Worm (Caenorhabditis elegans): ENCODE measurements around the gene K09C4.1.

K09C4.1 gene

DNA sequence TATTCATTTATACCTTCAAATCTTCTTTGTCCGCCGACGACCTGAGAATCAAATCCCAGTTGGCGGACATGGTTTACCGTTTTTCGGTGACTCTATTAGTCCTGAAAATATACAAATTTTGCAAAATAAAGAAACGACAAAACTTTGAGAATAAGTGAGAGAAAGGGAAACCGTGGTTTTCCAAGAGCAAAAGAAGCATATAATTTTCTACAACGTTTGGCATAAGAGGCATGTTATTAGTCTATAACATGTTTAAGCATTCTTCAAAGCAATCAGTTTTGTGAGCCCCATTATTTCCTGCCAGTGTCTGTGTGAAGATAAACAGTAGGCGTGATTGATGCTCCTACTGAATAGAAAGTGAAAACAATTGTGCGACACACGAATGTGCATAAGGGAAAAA, 18.6 kb upstream of the K09C4.1 start, which contains the start of gene K09C4.10:
Gene K09C4.10 (minus strand): TSS at position 101 of the 400 bp plus-strand sequence.
- no peak for TF ChIP-seq hlh-12 (tag; optimal IDR thresholded peaks at IDR 0.05)
- TF ChIP-seq lin-40 (tag; optimal IDR thresholded peaks at IDR 0.05), result no peak
- no peak for TF ChIP-seq hmg-20 (GFP tag; IDR thresholded peaks at IDR 0.05)
- no peak for TF ChIP-seq repo-1 (tag; optimal IDR thresholded peaks at IDR 0.05)
- no peak for TF ChIP-seq attf-3 (GFP tag; conservative IDR thresholded peaks at IDR 0.05)
- no peak for TF ChIP-seq hsf-1 (GFP tag; IDR thresholded peaks at IDR 0.05)

ce11 chrX:3282306-3282705, 16.4 kb upstream of the K09C4.1 start, which contains the start of gene K09C4.5:
Gene K09C4.5, plus strand, starts transcription at chrX:3282631.
- TF ChIP-seq athp-1 (tag; optimal IDR thresholded peaks at IDR 0.05) (no peak), ceh-79 (tag; optimal IDR thresholded peaks at IDR 0.05) (no peak), unc-62 (GFP tag; optimal IDR thresholded peaks at IDR 0.05) (no peak), bed-2 (GFP tag; IDR thresholded peaks at IDR 0.05) (no peak), xnd-1 (tag; optimal IDR thresholded peaks at IDR 0.05) (no peak), K11D2.4 (GFP tag; IDR thresholded peaks at IDR 0.05) (no peak)

ce11 chrX:3283189-3283588, 15.5 kb upstream of the K09C4.1 start:
- TF ChIP-seq B0261.1 (tag; optimal IDR thresholded peaks at IDR 0.05) (no peak), nhr-80 (tag; optimal IDR thresholded peaks at IDR 0.05) (peak; percentile 57)

- TF ChIP-seq bed-2 (GFP tag; IDR thresholded peaks at IDR 0.05), result no peak
- TF ChIP-seq ets-4 (GFP tag; optimal IDR thresholded peaks at IDR 0.05), result no peak
- TF ChIP-seq nfya-2 (GFP tag; IDR thresholded peaks at IDR 0.05), result no peak
- no peak for TF ChIP-seq rpc-1 (optimal IDR thresholded peaks at IDR 0.05)
- no peak for TF ChIP-seq rpc-1 (tag; optimal IDR thresholded peaks at IDR 0.05)
- no peak for TF ChIP-seq cebp-1 (GFP tag; IDR thresholded peaks at IDR 0.05)
- no peak for TF ChIP-seq cebp-1 (tag; optimal IDR thresholded peaks at IDR 0.05)
- no peak for TF ChIP-seq mxl-1 (tag; optimal IDR thresholded peaks at IDR 0.05)
- TF ChIP-seq ceh-91 (GFP tag; IDR thresholded peaks at IDR 0.05), result no peak
- no peak for TF ChIP-seq ceh-58 (GFP tag; IDR thresholded peaks at IDR 0.05)
- no peak for TF ChIP-seq hrde-1 (tag; optimal IDR thresholded peaks at IDR 0.05; ENCODE audit: borderline replicate concordance)
- no peak for TF ChIP-seq ceh-79 (tag; optimal IDR thresholded peaks at IDR 0.05)
- no peak for TF ChIP-seq ztf-26 (tag; optimal IDR thresholded peaks at IDR 0.05)
- TF ChIP-seq zim-3 (tag; optimal IDR thresholded peaks at IDR 0.05), result no peak
- TF ChIP-seq gei-17 (GFP tag; optimal IDR thresholded peaks at IDR 0.05), result no peak
- no peak for TF ChIP-seq attf-5 (GFP tag; optimal IDR thresholded peaks at IDR 0.05)
- TF ChIP-seq die-1 (tag; optimal IDR thresholded peaks at IDR 0.05), result no peak
- TF ChIP-seq Y95B8A.8 (GFP tag; IDR thresholded peaks at IDR 0.05), result no peak
- TF ChIP-seq dpff-1 (tag; optimal IDR thresholded peaks at IDR 0.05), result no peak
Observed at ce11 chrX:3284967-3285366, 13.7 kb upstream of the K09C4.1 start.

DNA sequence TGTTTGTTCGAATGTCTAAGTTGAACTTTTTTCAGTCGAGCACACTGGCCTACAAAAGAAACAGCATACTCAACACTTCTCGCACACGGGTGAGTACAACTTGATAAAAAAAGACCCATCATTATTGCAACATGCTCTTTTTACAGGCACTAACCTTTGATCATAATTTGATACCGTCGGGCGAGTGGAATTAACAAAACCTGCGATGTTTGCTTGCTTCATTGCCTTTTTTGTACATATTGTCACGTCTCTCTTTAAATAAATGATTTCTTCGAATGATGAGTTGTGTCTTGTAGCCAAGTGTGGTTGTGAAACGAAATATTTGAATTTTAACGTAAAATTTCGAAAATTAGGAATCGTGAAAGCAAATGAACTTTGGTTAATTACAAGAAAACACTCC, 13.2 kb upstream of the K09C4.1 start:
- TF ChIP-seq T26A5.8 (tag; optimal IDR thresholded peaks at IDR 0.05), result no peak
- peak; percentile 72 for TF ChIP-seq nhr-80 (tag; optimal IDR thresholded peaks at IDR 0.05)

- TF ChIP-seq nfyb-1 (GFP tag; IDR thresholded peaks at IDR 0.05) (no peak), F39B2.1 (GFP tag; IDR thresholded peaks at IDR 0.05) (no peak), madf-8 (GFP tag; conservative IDR thresholded peaks at IDR 0.05) (no peak), egl-18 (GFP tag; IDR thresholded peaks at IDR 0.05) (no peak), lin-26 (GFP tag; IDR thresholded peaks at IDR 0.05) (no peak), ztf-25 (GFP tag; IDR thresholded peaks at IDR 0.05) (no peak), mxl-1 (tag; optimal IDR thresholded peaks at IDR 0.05) (no peak), pha-4 (tag; optimal IDR thresholded peaks at IDR 0.05) (no peak), tbp1 (GFP tag; optimal IDR thresholded peaks at IDR 0.05) (no peak), F49E8.2 (tag; optimal IDR thresholded peaks at IDR 0.05; ENCODE audit: insufficient read depth) (no peak), madf-3 (GFP tag; IDR thresholded peaks at IDR 0.05) (no peak)
Observed at ce11 chrX:3289183-3289582, 9.5 kb upstream of the K09C4.1 start, which contains the start of gene K09C4.4. Gene K09C4.4, plus strand, starts transcription at chrX:3289483.
